Worm (Caenorhabditis elegans) whole organism, young adult: Measurements from ENCODE around the gene cyp-33C7.
"Not testable (repeated sequence)": the region's sequence is repeated elsewhere in the genome, so short reads cannot be mapped to it uniquely, and the experiment has no call there.

Experiments
- F33H1.4 ChIP-seq: fragments of 200-800 bp; sonication (Bioruptor generic); IDR thresholded peaks from 2 replicates; pipeline ENCODE4 v1.3.6; 2022; ENCODE audit warnings: missing genetic modification reagents, missing genetic modification characterization, missing compliant biosample characterization
- F52B5.7 ChIP-seq: sonication (generic microtip); optimal IDR thresholded peaks from 2 replicates; lab custom pipeline; 2016; ENCODE audit warnings: mild to moderate bottlenecking, missing genetic modification characterization, missing compliant biosample characterization
- ekl-4 ChIP-seq: fragments of 200-800 bp; sonication (Bioruptor generic); IDR thresholded peaks from 2 replicates; pipeline ENCODE4 v1.3.6; 2022; ENCODE audit warnings: missing genetic modification reagents, missing genetic modification characterization, missing compliant biosample characterization
- fkh-3 ChIP-seq: sonication (generic microtip); optimal IDR thresholded peaks from 2 replicates; lab custom pipeline; 2016; ENCODE audit warnings: mild to moderate bottlenecking, missing genetic modification characterization, missing compliant biosample characterization
- let-526 ChIP-seq: fragments of 200-800 bp; sonication (Bioruptor generic); IDR thresholded peaks from 2 replicates; pipeline ENCODE4 v1.3.6; 2022; ENCODE audit warnings: missing genetic modification reagents, missing genetic modification characterization, missing compliant biosample characterization
- mxl-1 ChIP-seq: sonication (generic microtip); optimal IDR thresholded peaks from 2 replicates; lab custom pipeline; 2016; ENCODE audit warnings: missing genetic modification characterization, missing compliant biosample characterization
- nhr-80 ChIP-seq: sonication (generic microtip); optimal IDR thresholded peaks from 2 replicates; lab custom pipeline; 2016; ENCODE audit warnings: missing genetic modification characterization, missing compliant biosample characterization
- sea-2 ChIP-seq: fragments of 200-800 bp; sonication (Bioruptor generic); IDR thresholded peaks from 2 replicates; pipeline ENCODE4 v1.3.6; 2022; ENCODE audit warnings: missing genetic modification characterization, missing compliant biosample characterization
- somi-1 ChIP-seq: fragments of 200-800 bp; sonication (Bioruptor generic); optimal IDR thresholded peaks from 2 replicates; lab custom pipeline; 2018; ENCODE audit warnings: mild to moderate bottlenecking, missing genetic modification characterization, missing compliant biosample characterization
- unc-62 ChIP-seq: fragments of 150-350 bp; optimal IDR thresholded peaks from 2 replicates; lab custom pipeline; 2014; ENCODE audit warnings: missing biosample characterization, missing genetic modification reagents, missing genetic modification characterization

DNA sequence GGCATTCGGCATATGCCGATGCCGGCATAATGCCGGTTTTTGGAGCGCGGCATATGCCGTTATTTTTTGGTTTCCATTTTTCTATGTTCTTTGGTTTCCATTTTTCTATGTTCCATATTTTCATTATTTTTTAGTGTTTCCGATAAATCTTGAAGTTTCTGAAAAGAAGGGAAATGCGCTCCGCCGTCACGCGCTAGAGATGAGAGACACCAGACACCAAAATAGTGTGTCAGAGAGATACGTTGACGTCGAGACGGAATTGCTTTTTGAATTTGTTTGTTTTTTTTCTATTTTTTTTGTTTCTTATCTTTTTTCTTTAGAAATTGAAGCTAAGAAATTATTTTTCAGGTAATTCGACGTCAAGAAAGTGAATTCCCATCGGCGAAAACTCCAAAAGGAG, 4.9 kb downstream of the cyp-33C7 start, which contains the start of gene F41B5.1:
- not testable (repeated sequence) for TF ChIP-seq somi-1 (GFP tag; lab: Kevin White, UChicago); F52B5.7; unc-62; fkh-3 (tag; lab: Kevin White, UChicago); mxl-1 (tag; lab: Kevin White, UChicago); nhr-80; let-526; sea-2 (GFP tag; lab: Robert Waterston, UW); F33H1.4 (GFP tag; lab: Robert Waterston, UW); ekl-4 (GFP tag; lab: Robert Waterston, UW)
